Fruit fly (Drosophila melanogaster): ENCODE results near the gene Cyp9f3.
A peak's percentile ranks its signal among the peaks of the same experiment; 100 is the strongest.

Cyp9f3 gene

dm6 chr3R:12408160-12408559, 9.4 kb upstream of the Cyp9f3 start, which contains the start of gene CG5196 (continued):
- TF ChIP-seq lola (GFP tag; optimal IDR thresholded peaks at IDR 0.05) (no peak), wor (GFP tag; IDR thresholded peaks at IDR 0.05) (no peak), tin (GFP tag; optimal IDR thresholded peaks at IDR 0.05) (no peak), CG2889 (GFP tag; IDR thresholded peaks at IDR 0.05) (no peak), so (GFP tag; IDR thresholded peaks at IDR 0.05) (0 out of 3 replicates have a peak, but pooled peaks have one; percentile 25), usp (GFP tag; optimal IDR thresholded peaks at IDR 0.05) (no peak), CG18599 (GFP tag; optimal IDR thresholded peaks at IDR 0.05) (no peak), Vsx1 (GFP tag; optimal IDR thresholded peaks at IDR 0.05) (peak; percentile 31), Bteb2 (GFP tag; optimal IDR thresholded peaks at IDR 0.05) (no peak), Hr51 (GFP tag; optimal IDR thresholded peaks at IDR 0.05) (no peak), NfI (GFP tag; optimal IDR thresholded peaks at IDR 0.05) (peak; percentile 30), Awh (GFP tag; IDR thresholded peaks at IDR 0.05) (no peak), CG16813 (GFP tag; IDR thresholded peaks at IDR 0.05; ENCODE audit: partially characterized antibody) (peak; percentile 52; the same call in 2 of the 3 replicates), CG15514 (GFP tag; optimal IDR thresholded peaks at IDR 0.05) (peak; percentile 99), pan (optimal IDR thresholded peaks at IDR 0.05) (no peak), pan (GFP tag; optimal IDR thresholded peaks at IDR 0.05 in 1 of 2, IDR thresholded peaks at IDR 0.05 in 1 of 2) (no peak), CG3281 (GFP tag; optimal IDR thresholded peaks at IDR 0.05) (no peak), CG2129 (GFP tag; IDR thresholded peaks at IDR 0.05; ENCODE audit: partially characterized antibody) (no peak), ems (GFP tag; optimal IDR thresholded peaks at IDR 0.05) (no peak), al (GFP tag; IDR thresholded peaks at IDR 0.05) (no peak), disco-r (GFP tag; optimal IDR thresholded peaks at IDR 0.05) (no peak), CG30020 (tag; optimal IDR thresholded peaks at IDR 0.05) (peak; percentile 61), kah (GFP tag; optimal IDR thresholded peaks at IDR 0.05) (peak; percentile 17), CG18011 (GFP tag; optimal IDR thresholded peaks at IDR 0.05) (no peak), fd3F (GFP tag; optimal IDR thresholded peaks at IDR 0.05) (no peak), CG17328 (GFP tag; IDR thresholded peaks at IDR 0.05) (no peak), Gsc (GFP tag; IDR thresholded peaks at IDR 0.05) (no peak), tio (GFP tag; optimal IDR thresholded peaks at IDR 0.05) (no peak), sima (GFP tag; optimal IDR thresholded peaks at IDR 0.05) (no peak), CG11456 (GFP tag; IDR thresholded peaks at IDR 0.05) (no peak), CG1233 (GFP tag; optimal IDR thresholded peaks at IDR 0.05) (no peak), CG9876 (GFP tag; optimal IDR thresholded peaks at IDR 0.05) (no peak), Sox102F (GFP tag; optimal IDR thresholded peaks at IDR 0.05) (no peak), gce (GFP tag; IDR thresholded peaks at IDR 0.05) (no peak), sc (optimal IDR thresholded peaks at IDR 0.05) (no peak), sc (GFP tag; optimal IDR thresholded peaks at IDR 0.05) (no peak), ac (GFP tag; optimal IDR thresholded peaks at IDR 0.05) (no peak), CG43689 (GFP tag; IDR thresholded peaks at IDR 0.05) (no peak), CG11398 (GFP tag; optimal IDR thresholded peaks at IDR 0.05) (no peak), luna (GFP tag; optimal IDR thresholded peaks at IDR 0.05) (no peak), D19B (GFP tag; optimal IDR thresholded peaks at IDR 0.05) (no peak), CG34376 (GFP tag; optimal IDR thresholded peaks at IDR 0.05) (peak; percentile 23), Dek (tag; optimal IDR thresholded peaks at IDR 0.05) (peak; percentile 43), Dref (GFP tag; IDR thresholded peaks at IDR 0.05) (peak; percentile 93), BtbVII (GFP tag; optimal IDR thresholded peaks at IDR 0.05) (no peak), CG16863 (GFP tag; optimal IDR thresholded peaks at IDR 0.05) (no peak), gro (GFP tag; optimal IDR thresholded peaks at IDR 0.05) (peak; percentile 32), CG11085 (GFP tag; IDR thresholded peaks at IDR 0.05) (no peak), Usf (GFP tag; optimal IDR thresholded peaks at IDR 0.05) (no peak), CG4854 (GFP tag; optimal IDR thresholded peaks at IDR 0.05) (no peak), nom (GFP tag; optimal IDR thresholded peaks at IDR 0.05) (peak; percentile 45), fd102C (GFP tag; optimal IDR thresholded peaks at IDR 0.05) (no peak)

Data from whole organism, embryonic.